Fruit fly (Drosophila melanogaster): ENCODE data around the gene CG7484.
A peak's percentile ranks its signal among the peaks of the same experiment; 100 is the strongest.

dm6 chr3L:17611864-17612505, 42.4 kb upstream of the CG7484 start:
- TF ChIP-seq CG4496 (GFP tag; IDR thresholded peaks at IDR 0.05) (peak; percentile 56; the same call in 2 of the 3 replicates), CG15710 (tag; optimal IDR thresholded peaks at IDR 0.05) (no peak), rn (GFP tag; IDR thresholded peaks at IDR 0.05) (no peak), CG12605 (GFP tag; IDR thresholded peaks at IDR 0.05) (peak; percentile 65)

Measured in whole organism, pupa.